Fruit fly (Drosophila melanogaster) whole organism, embryonic: ENCODE results near the gene CG3916.

Source experiments
- C15 ChIP-seq: fragments of 200-800 bp; sonication (Bioruptor generic); IDR thresholded peaks from 3 replicates; pipeline ENCODE4 v1.3.6; 2022; ENCODE audit warnings: missing biosample characterization, missing genetic modification characterization
- CG10321 ChIP-seq: fragments of 200-800 bp; sonication (Bioruptor generic); IDR thresholded peaks from 2 replicates; pipeline ENCODE4 v1.3.6; 2022; ENCODE audit warnings: missing biosample characterization, missing genetic modification characterization
- CG12071 ChIP-seq: fragments of 200-800 bp; sonication (Bioruptor generic); optimal IDR thresholded peaks from 3 replicates; lab custom pipeline; 2018; ENCODE audit warnings: missing biosample characterization, mild to moderate bottlenecking, missing genetic modification characterization
- CG13624 ChIP-seq: fragments of 200-800 bp; sonication (Bioruptor generic); optimal IDR thresholded peaks from 2 replicates; lab custom pipeline; 2016; ENCODE audit warnings: missing biosample characterization, missing genetic modification characterization
- CG1603 ChIP-seq: fragments of 200-800 bp; sonication (Bioruptor generic); optimal IDR thresholded peaks from 2 replicates; lab custom pipeline; 2019; ENCODE audit warnings: missing biosample characterization, mild to moderate bottlenecking, missing genetic modification characterization, moderate library complexity
- CG16813 ChIP-seq: fragments of 200-800 bp; sonication (Bioruptor generic); IDR thresholded peaks from 3 replicates; pipeline ENCODE4 v1.3.6; 2022; ENCODE audit warnings: missing biosample characterization, missing genetic modification characterization; ENCODE audit not compliant: partially characterized antibody
- CG2129 ChIP-seq: fragments of 200-800 bp; sonication (Bioruptor generic); IDR thresholded peaks from 2 replicates; pipeline ENCODE4 v1.3.6; 2022; ENCODE audit warnings: missing biosample characterization, missing genetic modification characterization; ENCODE audit not compliant: partially characterized antibody
- CG2678 ChIP-seq: fragments of 200-800 bp; sonication (Bioruptor generic); optimal IDR thresholded peaks from 3 replicates; lab custom pipeline; 2019; ENCODE audit warnings: missing biosample characterization, mild to moderate bottlenecking, missing genetic modification characterization, moderate library complexity
- CG3065 ChIP-seq: fragments of 200-800 bp; sonication (Bioruptor generic); optimal IDR thresholded peaks from 2 replicates; lab custom pipeline; 2016; ENCODE audit warnings: missing biosample characterization, missing genetic modification characterization
- CG3163 ChIP-seq: fragments of 200-800 bp; sonication (Bioruptor generic); optimal IDR thresholded peaks from 3 replicates; lab custom pipeline; 2016; ENCODE audit warnings: missing biosample characterization, missing genetic modification characterization
- CG32772 ChIP-seq: fragments of 200-800 bp; sonication (Bioruptor generic); IDR thresholded peaks from 2 replicates; pipeline ENCODE4 v1.3.6; 2022; ENCODE audit warnings: missing biosample characterization, missing genetic modification characterization
- CG6175 ChIP-seq: fragments of 200-800 bp; sonication (Bioruptor generic); IDR thresholded peaks from 3 replicates; pipeline ENCODE4 v1.3.6; 2022; ENCODE audit warnings: missing biosample characterization, missing genetic modification characterization
- CG7928 ChIP-seq: fragments of 200-800 bp; sonication (Bioruptor generic); optimal IDR thresholded peaks from 2 replicates; lab custom pipeline; 2017; ENCODE audit warnings: missing biosample characterization, mild to moderate bottlenecking, missing genetic modification characterization
- CG7987 ChIP-seq: fragments of 200-800 bp; sonication (Bioruptor generic); optimal IDR thresholded peaks from 2 replicates; lab custom pipeline; 2018; ENCODE audit warnings: missing biosample characterization, mild to moderate bottlenecking, missing genetic modification characterization, moderate library complexity
- CG9609 ChIP-seq: fragments of 200-800 bp; sonication (Bioruptor generic); optimal IDR thresholded peaks from 3 replicates; lab custom pipeline; 2016; ENCODE audit warnings: missing biosample characterization, missing genetic modification characterization
- CTCF ChIP-seq: fragments of 200-800 bp; sonication (Bioruptor generic); optimal IDR thresholded peaks from 2 replicates; lab custom pipeline; 2017; ENCODE audit warnings: missing biosample characterization, mild to moderate bottlenecking, missing genetic modification characterization, moderate library complexity
- ERR ChIP-seq: fragments of 200-800 bp; sonication (Bioruptor generic); optimal IDR thresholded peaks from 2 replicates; lab custom pipeline; 2016; ENCODE audit warnings: missing biosample characterization, missing genetic modification characterization
- HmgZ ChIP-seq: fragments of 200-800 bp; sonication (Bioruptor generic); optimal IDR thresholded peaks from 2 replicates; lab custom pipeline; 2018; ENCODE audit warnings: missing biosample characterization, mild to moderate bottlenecking, missing genetic modification characterization
- MESR4 ChIP-seq: fragments of 200-800 bp; sonication (Bioruptor generic); optimal IDR thresholded peaks from 2 replicates; lab custom pipeline; 2018; ENCODE audit warnings: missing biosample characterization, mild to moderate bottlenecking, missing genetic modification characterization, moderate library complexity
- Nf-YB ChIP-seq: fragments of 200-800 bp; sonication (Bioruptor generic); optimal IDR thresholded peaks from 3 replicates; lab custom pipeline; 2019; ENCODE audit warnings: missing biosample characterization, mild to moderate bottlenecking, missing genetic modification characterization, moderate library complexity
- Nf-YC ChIP-seq: fragments of 200-800 bp; optimal IDR thresholded peaks from 3 replicates; lab custom pipeline; 2019; ENCODE audit warnings: missing biosample characterization, mild to moderate bottlenecking, missing genetic modification characterization, moderate library complexity
- Opbp ChIP-seq: fragments of 200-800 bp; sonication (Bioruptor generic); IDR thresholded peaks from 3 replicates; pipeline ENCODE4 v1.3.6; 2022; ENCODE audit warnings: missing biosample characterization, missing genetic modification characterization; ENCODE audit not compliant: partially characterized antibody
- Ravus ChIP-seq: fragments of 200-800 bp; sonication (Bioruptor generic); IDR thresholded peaks from 2 replicates; pipeline ENCODE4 v1.3.6; 2022; ENCODE audit warnings: missing biosample characterization, missing genetic modification characterization
- Trl ChIP-seq, 3 experiments: fragments of >200 bp in 2 of 3; fragments of 200-800 bp in 1 of 3; sonication (Bioruptor generic) in 1 of 3; optimal IDR thresholded peaks; 2 replicates in 1 of 3; 3 replicates in 2 of 3; lab custom pipeline; 2016 to 2017; ENCODE audit warnings: missing biosample characterization in 1 of 3, missing genetic modification characterization in 1 of 3
- abd-A ChIP-seq: fragments of 200-800 bp; sonication (Bioruptor generic); optimal IDR thresholded peaks from 3 replicates; lab custom pipeline; 2019; ENCODE audit warnings: missing biosample characterization, mild to moderate bottlenecking, missing genetic modification characterization, moderate library complexity
- crol ChIP-seq: fragments of 200-800 bp; sonication (Bioruptor generic); IDR thresholded peaks from 2 replicates; pipeline ENCODE4 v1.3.6; 2022; ENCODE audit warnings: missing biosample characterization, missing genetic modification characterization
- dan ChIP-seq: fragments of 200-800 bp; sonication (Bioruptor generic); IDR thresholded peaks from 2 replicates; pipeline ENCODE4 v1.3.6; 2022; ENCODE audit warnings: missing biosample characterization, missing genetic modification characterization
- emc ChIP-seq: fragments of 200-800 bp; sonication (Bioruptor generic); optimal IDR thresholded peaks from 2 replicates; lab custom pipeline; 2016; ENCODE audit warnings: missing biosample characterization, missing genetic modification characterization
- gem ChIP-seq: fragments of 200-800 bp; sonication (Bioruptor generic); optimal IDR thresholded peaks from 2 replicates; lab custom pipeline; 2019; ENCODE audit warnings: missing biosample characterization, mild to moderate bottlenecking, missing genetic modification characterization, moderate library complexity
- jing ChIP-seq: fragments of 200-800 bp; sonication (Bioruptor generic); optimal IDR thresholded peaks from 2 replicates; lab custom pipeline; 2018; ENCODE audit warnings: missing biosample characterization, mild to moderate bottlenecking, missing genetic modification characterization
- kni ChIP-seq: fragments of 200-800 bp; sonication (Bioruptor generic); optimal IDR thresholded peaks from 3 replicates; lab custom pipeline; 2017; ENCODE audit warnings: mild to moderate bottlenecking, missing biosample characterization, missing genetic modification reagents, missing genetic modification characterization
- knrl ChIP-seq: fragments of 200-800 bp; sonication (Bioruptor generic); IDR thresholded peaks from 3 replicates; pipeline ENCODE4 v1.3.6; 2022; ENCODE audit warnings: missing biosample characterization, missing genetic modification characterization; ENCODE audit not compliant: partially characterized antibody
- nerfin-1 ChIP-seq: fragments of 200-800 bp; sonication (Bioruptor generic); optimal IDR thresholded peaks from 3 replicates; lab custom pipeline; 2019; ENCODE audit warnings: missing biosample characterization, mild to moderate bottlenecking, missing genetic modification characterization, moderate library complexity
- oc ChIP-seq: fragments of 200-800 bp; sonication (Bioruptor generic); optimal IDR thresholded peaks from 2 replicates; lab custom pipeline; 2018; ENCODE audit warnings: missing biosample characterization, mild to moderate bottlenecking, missing genetic modification characterization, moderate library complexity
- slbo ChIP-seq: fragments of 200-800 bp; sonication (Bioruptor generic); IDR thresholded peaks from 2 replicates; pipeline ENCODE4 v1.3.6; 2022; ENCODE audit warnings: missing biosample characterization, missing genetic modification characterization
- sna ChIP-seq: fragments of 200-800 bp; sonication (Bioruptor generic); IDR thresholded peaks from 2 replicates; pipeline ENCODE4 v1.3.6; 2022; ENCODE audit warnings: missing biosample characterization, missing genetic modification characterization; ENCODE audit not compliant: partially characterized antibody
- tin ChIP-seq: fragments of 200-800 bp; sonication (Bioruptor generic); optimal IDR thresholded peaks from 3 replicates; lab custom pipeline; 2016; ENCODE audit warnings: missing biosample characterization, missing genetic modification characterization
- tll ChIP-seq, 2 experiments: fragments of 200-800 bp in 1 of 2; fragments of >200 bp in 1 of 2; sonication (Bioruptor generic) in 1 of 2; optimal IDR thresholded peaks; 2 replicates each; lab custom pipeline; 2017 to 2019; ENCODE audit warnings: missing biosample characterization in 2 of 2, missing genetic modification characterization in 2 of 2, mild to moderate bottlenecking in 1 of 2, moderate library complexity in 1 of 2
- tna ChIP-seq: fragments of 200-800 bp; sonication (Bioruptor generic); IDR thresholded peaks from 2 replicates; pipeline ENCODE4 v1.3.6; 2022; ENCODE audit warnings: missing biosample characterization, missing genetic modification characterization; ENCODE audit not compliant: partially characterized antibody
- ttk ChIP-seq: fragments of 200-800 bp; sonication (Bioruptor generic); IDR thresholded peaks from 2 replicates; pipeline ENCODE4 v2.1.2; 2022; ENCODE audit warnings: missing biosample characterization, missing genetic modification characterization
- unpg ChIP-seq: fragments of 200-800 bp; sonication (Bioruptor generic); optimal IDR thresholded peaks from 3 replicates; lab custom pipeline; 2018; ENCODE audit warnings: missing biosample characterization, mild to moderate bottlenecking, missing genetic modification characterization, moderate library complexity
- vvl ChIP-seq: fragments of 200-800 bp; sonication (Bioruptor generic); IDR thresholded peaks from 2 replicates; pipeline ENCODE4 v1.3.6; 2022; ENCODE audit warnings: missing biosample characterization, missing genetic modification characterization
- wor ChIP-seq: fragments of 200-800 bp; sonication (Bioruptor generic); IDR thresholded peaks from 2 replicates; pipeline ENCODE4 v1.3.6; 2022; ENCODE audit warnings: missing biosample characterization, missing genetic modification characterization
- z ChIP-seq: fragments of 200-800 bp; sonication (Bioruptor generic); IDR thresholded peaks from 3 replicates; pipeline ENCODE4 v1.3.6; 2022; ENCODE audit warnings: missing biosample characterization, missing genetic modification characterization
- zen2 ChIP-seq: fragments of 200-800 bp; sonication (Bioruptor generic); IDR thresholded peaks from 3 replicates; pipeline ENCODE4 v1.3.6; 2022; ENCODE audit warnings: missing biosample characterization, missing genetic modification characterization; ENCODE audit not compliant: partially characterized antibody

The CG3916 gene

DNA sequence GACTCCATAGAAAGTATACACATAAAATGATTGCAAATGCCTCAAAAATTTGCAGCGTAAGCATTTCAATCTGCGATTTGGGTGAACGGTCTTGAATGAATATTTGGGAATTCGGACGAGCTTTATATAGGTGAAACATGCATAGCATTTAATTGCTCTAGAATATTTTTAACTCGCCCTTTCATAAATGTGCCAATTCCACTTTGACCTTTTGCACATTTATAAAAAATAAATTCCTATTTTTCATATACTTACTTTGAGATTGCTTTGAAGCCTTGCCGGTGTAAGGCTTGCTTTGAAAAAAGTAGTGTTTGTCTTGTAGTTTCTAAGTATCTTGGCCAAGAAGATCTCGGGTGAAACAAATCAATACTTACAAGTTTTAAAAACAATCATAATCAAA, 5.4 kb downstream of the CG3916 start, which contains the start of gene Cyp313a5:
Gene Cyp313a5 (minus strand): TSS at position 101 of the 400 bp plus-strand sequence.
- no peak for TF ChIP-seq ttk (GFP tag; lab: Robert Waterston, UW)
- TF ChIP-seq dan (GFP tag; lab: Robert Waterston, UW) = no peak
- no peak for TF ChIP-seq Ravus (GFP tag; lab: Robert Waterston, UW)
- no peak for TF ChIP-seq slbo (GFP tag; lab: Robert Waterston, UW)
- no peak for TF ChIP-seq zen2 (GFP tag; lab: Robert Waterston, UW)
- TF ChIP-seq tna (GFP tag; lab: Robert Waterston, UW) = no peak
- TF ChIP-seq CG3163 (GFP tag; lab: Kevin White, UChicago) = no peak
- TF ChIP-seq CG3065 (GFP tag; lab: Kevin White, UChicago) = no peak
- TF ChIP-seq CG2129 (GFP tag; lab: Robert Waterston, UW) = no peak
- no peak for TF ChIP-seq tll (GFP tag; optimal IDR thresholded peaks at IDR 0.05; lab: Kevin White, UChicago)
- TF ChIP-seq abd-A (tag; lab: Kevin White, UChicago) = no peak
- TF ChIP-seq HmgZ = no peak
- TF ChIP-seq, all 482 proteins: peak for 0

DNA sequence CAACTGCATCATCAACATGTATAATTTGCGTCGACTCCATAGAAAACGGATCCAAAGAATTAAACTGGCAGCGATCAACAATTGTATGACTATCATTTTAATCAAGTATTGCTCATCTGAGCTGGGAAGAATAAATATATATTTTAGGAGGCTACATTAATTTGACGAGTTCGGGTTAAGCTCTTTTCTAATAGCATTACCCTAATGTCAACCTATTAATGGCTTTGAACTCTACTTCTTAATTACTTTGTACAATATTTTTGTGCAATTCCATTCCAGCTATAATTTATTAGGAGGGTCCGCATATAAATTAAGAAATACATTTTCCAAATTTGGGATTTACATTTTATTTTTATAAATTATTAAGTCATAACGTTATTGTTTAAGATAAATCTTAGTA, 7.6 kb downstream of the CG3916 start, which contains the start of gene Cyp313a2:
Gene Cyp313a2 (minus strand): TSS at position 101 of the 400 bp plus-strand sequence.
- TF ChIP-seq gem (tag; lab: Kevin White, UChicago) (no peak), nerfin-1 (tag; lab: Kevin White, UChicago) (no peak), CG32772 (GFP tag; lab: Robert Waterston, UW) (no peak), CG7928 (GFP tag; lab: Kevin White, UChicago) (no peak), CG7987 (GFP tag; lab: Kevin White, UChicago) (no peak), emc (no peak), wor (GFP tag; lab: Robert Waterston, UW) (no peak), Nf-YC (tag; lab: Kevin White, UChicago) (no peak), CG2678 (no peak), CG6175 (GFP tag; lab: Robert Waterston, UW) (no peak), vvl (GFP tag; lab: Robert Waterston, UW) (no peak), CG13624 (no peak), MESR4 (no peak), ERR (GFP tag; lab: Kevin White, UChicago) (no peak), C15 (no peak)

DNA sequence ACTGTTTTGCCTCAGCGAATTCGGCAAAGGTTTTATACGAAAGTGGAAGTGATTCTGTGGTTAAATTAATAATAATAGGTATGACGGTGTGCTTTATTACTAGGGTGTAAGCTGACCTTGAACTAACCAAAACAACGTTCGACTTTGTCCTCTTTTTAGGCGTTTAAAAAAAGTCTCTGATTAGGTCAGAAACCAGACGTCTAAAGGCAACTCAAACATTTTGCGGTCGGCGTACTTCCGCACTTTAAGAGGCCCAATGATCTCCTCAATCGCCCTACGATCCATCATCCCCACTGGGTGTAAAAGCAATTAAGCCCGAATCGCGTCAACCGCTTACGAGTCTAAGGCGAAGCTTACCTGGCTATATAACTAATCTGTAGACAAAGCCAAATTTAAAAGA, 10.0 kb downstream of the CG3916 start, which contains the start of gene Cyp313a3:
Gene Cyp313a3 (minus strand): TSS at position 101 of the 400 bp plus-strand sequence.
- peak; percentile 1 for TF ChIP-seq oc (tag; lab: Kevin White, UChicago)
- 0 out of 3 replicates have a peak, but pooled peaks have one; percentile 6 for TF ChIP-seq knrl (GFP tag; lab: Robert Waterston, UW)
- no peak for TF ChIP-seq jing (GFP tag; lab: Kevin White, UChicago)

dm6 chr3R:12244468-12245060, 15.4 kb downstream of the CG3916 start:
- no peak for TF ChIP-seq tin (GFP tag; lab: Kevin White, UChicago)
- TF ChIP-seq Nf-YB (GFP tag; lab: Kevin White, UChicago) = peak; percentile 98
- TF ChIP-seq CG9609 (GFP tag; lab: Kevin White, UChicago) = no peak
- peak; percentile 79 for TF ChIP-seq jing (GFP tag; lab: Kevin White, UChicago)
- peak; percentile 10 for TF ChIP-seq CG1603 (tag; lab: Kevin White, UChicago)
- no peak for TF ChIP-seq CG16813 (GFP tag; lab: Robert Waterston, UW)
- peak; percentile 97 for TF ChIP-seq crol (GFP tag; lab: Robert Waterston, UW)
- peak; percentile 59 to 69 for TF ChIP-seq Trl (optimal IDR thresholded peaks at IDR 0.05; lab: Kevin White, UChicago)
- no peak for TF ChIP-seq Trl (GFP tag; optimal IDR thresholded peaks at IDR 0.05; lab: Kevin White, UChicago)
- no peak for TF ChIP-seq kni
- 0 out of 3 replicates have a peak, but pooled peaks have one; percentile 10 for TF ChIP-seq Opbp (GFP tag; lab: Robert Waterston, UW)
- TF ChIP-seq z = peak; percentile 99
- TF ChIP-seq CG12071 = peak; percentile 12
- TF ChIP-seq CG10321 (GFP tag; lab: Robert Waterston, UW) = peak; percentile 81
- TF ChIP-seq CTCF (GFP tag; lab: Kevin White, UChicago) = peak; percentile 36
- 0 out of 2 replicates have a peak, but pooled peaks have one; percentile 14 for TF ChIP-seq sna (GFP tag; lab: Robert Waterston, UW)
- peak; percentile 12 for TF ChIP-seq unpg (GFP tag; lab: Kevin White, UChicago)
